Fruit fly (Drosophila melanogaster) whole organism, embryonic: ENCODE data around the gene Vps4.

Experiments used
- CG10147 ChIP-seq: fragments of 200-800 bp; sonication (Bioruptor generic); optimal IDR thresholded peaks from 2 replicates; lab custom pipeline; 2019; ENCODE audit warnings: missing biosample characterization, mild to moderate bottlenecking, missing genetic modification characterization, moderate library complexity
- CG11456 ChIP-seq: fragments of 200-800 bp; sonication (Bioruptor generic); IDR thresholded peaks from 3 replicates; pipeline ENCODE4 v1.3.6; 2022; ENCODE audit warnings: missing biosample characterization, missing genetic modification characterization
- CG12744 ChIP-seq: fragments of 200-800 bp; sonication (Bioruptor generic); optimal IDR thresholded peaks from 2 replicates; lab custom pipeline; 2016; ENCODE audit warnings: missing biosample characterization, missing genetic modification characterization
- CG7745 ChIP-seq: fragments of 200-800 bp; sonication (Bioruptor generic); optimal IDR thresholded peaks from 2 replicates; lab custom pipeline; 2018; ENCODE audit warnings: missing biosample characterization, mild to moderate bottlenecking, missing genetic modification characterization, moderate library complexity
- Dll ChIP-seq: fragments of 200-800 bp; sonication (Bioruptor generic); IDR thresholded peaks from 4 replicates; pipeline ENCODE4 v1.3.6; 2022; ENCODE audit warnings: missing biosample characterization, missing genetic modification characterization; ENCODE audit not compliant: partially characterized antibody
- Doc3 ChIP-seq: fragments of 200-800 bp; sonication (Bioruptor generic); IDR thresholded peaks from 3 replicates; pipeline ENCODE4 v1.3.6; 2022; ENCODE audit warnings: missing biosample characterization, missing genetic modification characterization; ENCODE audit not compliant: partially characterized antibody
- Lpt ChIP-seq: fragments of >200 bp; optimal IDR thresholded peaks from 2 replicates; lab custom pipeline; 2018; ENCODE audit warnings: missing biosample characterization, missing genetic modification characterization
- gfzf ChIP-seq: fragments of 200-800 bp; sonication (Bioruptor generic); optimal IDR thresholded peaks from 2 replicates; lab custom pipeline; 2016; ENCODE audit warnings: missing biosample characterization, mild to moderate bottlenecking, missing genetic modification characterization, moderate library complexity
- sisA ChIP-seq: fragments of 200-800 bp; sonication (Bioruptor generic); IDR thresholded peaks from 2 replicates; pipeline ENCODE4 v1.3.6; 2022; ENCODE audit warnings: missing biosample characterization, missing genetic modification characterization
- slp2 ChIP-seq: fragments of 200-800 bp; sonication (Bioruptor generic); optimal IDR thresholded peaks from 2 replicates; lab custom pipeline; 2016; ENCODE audit warnings: missing biosample characterization, missing genetic modification characterization

- TF ChIP-seq CG12744 = no peak
- TF ChIP-seq gfzf (GFP tag; lab: Kevin White, UChicago) = no peak
- TF ChIP-seq Doc3 (GFP tag; lab: Robert Waterston, UW) = no peak
- TF ChIP-seq Dll (GFP tag; lab: Robert Waterston, UW) = no peak
- no peak for TF ChIP-seq sisA (GFP tag; lab: Robert Waterston, UW)
- no peak for TF ChIP-seq slp2
- no peak for TF ChIP-seq CG10147 (GFP tag; lab: Kevin White, UChicago)
- TF ChIP-seq CG7745 (tag; lab: Kevin White, UChicago) = no peak
- TF ChIP-seq CG11456 (GFP tag; lab: Robert Waterston, UW) = no peak
- TF ChIP-seq Lpt (GFP tag; lab: Kevin White, UChicago) = no peak
Observed at dm6 chrX:17870614-17871394, 36.7 kb upstream of the Vps4 start.
